Fruit fly (Drosophila melanogaster) whole organism, embryonic: ENCODE results near the gene RpL28.

ENCODE experiments used
- Atf3 ChIP-seq: fragments of 200-800 bp; sonication (Bioruptor generic); optimal IDR thresholded peaks from 3 replicates; lab custom pipeline; 2016; ENCODE audit warnings: missing biosample characterization, missing genetic modification characterization
- CG10274 ChIP-seq: fragments of 200-800 bp; sonication (Bioruptor generic); optimal IDR thresholded peaks from 3 replicates; lab custom pipeline; 2017; ENCODE audit warnings: missing biosample characterization, mild to moderate bottlenecking, missing genetic modification characterization
- CG10462 ChIP-seq: fragments of 200-800 bp; sonication (Bioruptor generic); optimal IDR thresholded peaks from 2 replicates; lab custom pipeline; 2016; ENCODE audit warnings: missing biosample characterization, missing genetic modification characterization
- CG11093 ChIP-seq: fragments of 200-800 bp; sonication (Bioruptor generic); IDR thresholded peaks from 3 replicates; pipeline ENCODE4 v1.3.6; 2022; ENCODE audit warnings: missing biosample characterization, missing genetic modification characterization
- CG12659 ChIP-seq: fragments of 200-800 bp; sonication (Bioruptor generic); optimal IDR thresholded peaks from 3 replicates; lab custom pipeline; 2017; ENCODE audit warnings: mild to moderate bottlenecking, missing biosample characterization, missing genetic modification reagents, missing genetic modification characterization
- CG13424 ChIP-seq: fragments of 200-800 bp; sonication (Bioruptor generic); optimal IDR thresholded peaks from 2 replicates; lab custom pipeline; 2019; ENCODE audit warnings: missing biosample characterization, mild to moderate bottlenecking, missing genetic modification characterization, moderate library complexity
- CG14860 ChIP-seq: fragments of 200-800 bp; sonication (Bioruptor generic); IDR thresholded peaks from 3 replicates; pipeline ENCODE4 v1.3.6; 2022; ENCODE audit warnings: missing biosample characterization, missing genetic modification characterization; ENCODE audit not compliant: partially characterized antibody
- CG14965 ChIP-seq: fragments of 200-800 bp; sonication (Bioruptor generic); optimal IDR thresholded peaks from 2 replicates; lab custom pipeline; 2016; ENCODE audit warnings: missing biosample characterization, missing genetic modification characterization, borderline replicate concordance
- CG15073 ChIP-seq: fragments of 200-800 bp; sonication (Bioruptor generic); optimal IDR thresholded peaks from 2 replicates; lab custom pipeline; 2016; ENCODE audit warnings: missing biosample characterization, missing genetic modification characterization
- CG16863 ChIP-seq: fragments of 200-800 bp; sonication (Bioruptor generic); optimal IDR thresholded peaks from 3 replicates; lab custom pipeline; 2016; ENCODE audit warnings: missing biosample characterization, missing genetic modification characterization
- CG17385 ChIP-seq: fragments of 200-800 bp; sonication (Bioruptor generic); optimal IDR thresholded peaks from 3 replicates; lab custom pipeline; 2018; ENCODE audit warnings: missing biosample characterization, mild to moderate bottlenecking, missing genetic modification characterization
- CG17612 ChIP-seq: fragments of 200-800 bp; sonication (Bioruptor generic); IDR thresholded peaks from 2 replicates; pipeline ENCODE4 v1.3.6; 2022; ENCODE audit warnings: missing biosample characterization, missing genetic modification characterization
- CG18599 ChIP-seq: fragments of 200-800 bp; sonication (Bioruptor generic); optimal IDR thresholded peaks from 3 replicates; lab custom pipeline; 2017; ENCODE audit warnings: missing biosample characterization, missing genetic modification characterization, mild to moderate bottlenecking, moderate library complexity, missing genetic modification reagents
- CG2199 ChIP-seq: fragments of 200-800 bp; sonication (Bioruptor generic); IDR thresholded peaks from 3 replicates; pipeline ENCODE4 v1.3.6; 2022; ENCODE audit warnings: missing biosample characterization, missing genetic modification characterization
- CG2712 ChIP-seq: fragments of 200-800 bp; optimal IDR thresholded peaks from 3 replicates; lab custom pipeline; 2019; ENCODE audit warnings: missing biosample characterization, mild to moderate bottlenecking, missing genetic modification characterization, moderate library complexity
- CG3281 ChIP-seq: fragments of 200-800 bp; sonication (Bioruptor generic); optimal IDR thresholded peaks from 3 replicates; lab custom pipeline; 2017; ENCODE audit warnings: missing biosample characterization, mild to moderate bottlenecking, missing genetic modification characterization
- CG34422 ChIP-seq: fragments of 200-800 bp; sonication (Bioruptor generic); IDR thresholded peaks from 3 replicates; pipeline ENCODE4 v1.3.6; 2022; ENCODE audit warnings: missing biosample characterization, missing genetic modification characterization
- CG3847 ChIP-seq: fragments of 200-800 bp; sonication (Bioruptor generic); IDR thresholded peaks from 2 replicates; pipeline ENCODE4 v1.3.6; 2022; ENCODE audit warnings: missing biosample characterization, missing genetic modification characterization
- CG6654 ChIP-seq: fragments of 200-800 bp; sonication (Bioruptor generic); optimal IDR thresholded peaks from 2 replicates; lab custom pipeline; 2017; ENCODE audit warnings: missing biosample characterization, mild to moderate bottlenecking, missing genetic modification characterization
- CG6689 ChIP-seq: fragments of 200-800 bp; sonication (Bioruptor generic); IDR thresholded peaks from 2 replicates; pipeline ENCODE4 v1.3.6; 2022; ENCODE audit warnings: missing biosample characterization, missing genetic modification characterization
- CG7745 ChIP-seq: fragments of 200-800 bp; sonication (Bioruptor generic); optimal IDR thresholded peaks from 2 replicates; lab custom pipeline; 2018; ENCODE audit warnings: missing biosample characterization, mild to moderate bottlenecking, missing genetic modification characterization, moderate library complexity
- CG7987 ChIP-seq: fragments of 200-800 bp; sonication (Bioruptor generic); optimal IDR thresholded peaks from 2 replicates; lab custom pipeline; 2018; ENCODE audit warnings: missing biosample characterization, mild to moderate bottlenecking, missing genetic modification characterization, moderate library complexity
- CG8944 ChIP-seq: fragments of 200-800 bp; sonication (Bioruptor generic); optimal IDR thresholded peaks from 3 replicates; lab custom pipeline; 2016; ENCODE audit warnings: missing biosample characterization, missing genetic modification characterization
- CrebB ChIP-seq: fragments of 200-800 bp; sonication (Bioruptor generic); optimal IDR thresholded peaks from 3 replicates; lab custom pipeline; 2018; ENCODE audit warnings: missing biosample characterization, mild to moderate bottlenecking, missing genetic modification characterization
- Doc2 ChIP-seq: fragments of 200-800 bp; sonication (Bioruptor generic); IDR thresholded peaks from 2 replicates; pipeline ENCODE4 v1.3.6; 2022; ENCODE audit warnings: missing biosample characterization, missing genetic modification characterization
- E2f2 ChIP-seq: fragments of 200-800 bp; sonication (Bioruptor generic); IDR thresholded peaks from 2 replicates; pipeline ENCODE4 v1.3.6; 2022; ENCODE audit warnings: missing biosample characterization, missing genetic modification characterization
- Elba2 ChIP-seq: fragments of 200-800 bp; sonication (Bioruptor generic); optimal IDR thresholded peaks from 3 replicates; lab custom pipeline; 2016; ENCODE audit warnings: missing biosample characterization, missing genetic modification characterization
- HmgD ChIP-seq: fragments of 200-800 bp; sonication (Bioruptor generic); optimal IDR thresholded peaks from 3 replicates; lab custom pipeline; 2016; ENCODE audit warnings: missing biosample characterization, missing genetic modification characterization
- HmgZ ChIP-seq: fragments of 200-800 bp; sonication (Bioruptor generic); optimal IDR thresholded peaks from 2 replicates; lab custom pipeline; 2018; ENCODE audit warnings: missing biosample characterization, mild to moderate bottlenecking, missing genetic modification characterization
- Hr51 ChIP-seq, 2 experiments: fragments of 200-800 bp; sonication (Bioruptor generic); optimal IDR thresholded peaks; 2 replicates in 1 of 2; 3 replicates in 1 of 2; lab custom pipeline; 2016 to 2018; ENCODE audit warnings: missing biosample characterization in 2 of 2, missing genetic modification characterization in 2 of 2, mild to moderate bottlenecking in 1 of 2, moderate library complexity in 1 of 2
- Jarid2 ChIP-seq: fragments of 200-800 bp; sonication (Bioruptor generic); optimal IDR thresholded peaks from 3 replicates; lab custom pipeline; 2017; ENCODE audit warnings: mild to moderate bottlenecking, missing biosample characterization, missing genetic modification reagents, missing genetic modification characterization
- Kr ChIP-seq: fragments of 200-800 bp; sonication (Bioruptor generic); optimal IDR thresholded peaks from 2 replicates; lab custom pipeline; 2017; ENCODE audit warnings: missing biosample characterization, mild to moderate bottlenecking, missing genetic modification characterization
- NC2α ChIP-seq: fragments of 200-800 bp; sonication (Bioruptor generic); optimal IDR thresholded peaks from 2 replicates; lab custom pipeline; 2016; ENCODE audit warnings: missing biosample characterization, missing genetic modification characterization
- Ptx1 ChIP-seq: fragments of 200-800 bp; sonication (Bioruptor generic); IDR thresholded peaks from 2 replicates; pipeline ENCODE4 v1.3.6; 2022; ENCODE audit warnings: missing biosample characterization, missing genetic modification characterization
- Side ChIP-seq: fragments of 200-800 bp; sonication (Bioruptor generic); optimal IDR thresholded peaks from 2 replicates; lab custom pipeline; 2016; ENCODE audit warnings: missing biosample characterization, missing genetic modification characterization
- Sin3A ChIP-seq: fragments of >200 bp; optimal IDR thresholded peaks from 2 replicates; lab custom pipeline; 2018
- Usf ChIP-seq: fragments of 200-800 bp; sonication (Bioruptor generic); optimal IDR thresholded peaks from 2 replicates; lab custom pipeline; 2017; ENCODE audit warnings: missing genotype, missing biosample characterization, missing genetic modification characterization
- Xbp1 ChIP-seq: fragments of 200-800 bp; sonication (Bioruptor generic); optimal IDR thresholded peaks from 3 replicates; lab custom pipeline; 2016; ENCODE audit warnings: missing biosample characterization, mild to moderate bottlenecking, missing genetic modification characterization
- abd-A ChIP-seq: fragments of 200-800 bp; sonication (Bioruptor generic); optimal IDR thresholded peaks from 3 replicates; lab custom pipeline; 2019; ENCODE audit warnings: missing biosample characterization, mild to moderate bottlenecking, missing genetic modification characterization, moderate library complexity
- ase ChIP-seq: fragments of 200-800 bp; sonication (Bioruptor generic); IDR thresholded peaks from 3 replicates; pipeline ENCODE4 v1.3.6; 2022; ENCODE audit warnings: missing biosample characterization, missing genetic modification characterization
- az2 ChIP-seq: fragments of 200-800 bp; sonication (Bioruptor generic); optimal IDR thresholded peaks from 3 replicates; lab custom pipeline; 2016; ENCODE audit warnings: missing biosample characterization, missing genetic modification characterization
- cad ChIP-seq: fragments of >200 bp; optimal IDR thresholded peaks from 2 replicates; lab custom pipeline; 2017; ENCODE audit warnings: missing biosample characterization, missing genetic modification characterization
- caup ChIP-seq: fragments of 200-800 bp; sonication (Bioruptor generic); optimal IDR thresholded peaks from 3 replicates; lab custom pipeline; 2017; ENCODE audit warnings: missing biosample characterization, mild to moderate bottlenecking, missing genetic modification characterization, moderate library complexity; ENCODE audit not compliant: severe bottlenecking
- kay ChIP-seq: fragments of 200-800 bp; sonication (Bioruptor generic); optimal IDR thresholded peaks from 2 replicates; lab custom pipeline; 2016; ENCODE audit warnings: missing biosample characterization, missing genetic modification characterization
- lbe ChIP-seq: fragments of 200-800 bp; sonication (Bioruptor generic); optimal IDR thresholded peaks from 2 replicates; lab custom pipeline; 2016; ENCODE audit warnings: missing biosample characterization, mild to moderate bottlenecking, missing genetic modification characterization
- nau ChIP-seq: fragments of 200-800 bp; sonication (Bioruptor generic); optimal IDR thresholded peaks from 3 replicates; lab custom pipeline; 2017; ENCODE audit warnings: missing biosample characterization, mild to moderate bottlenecking, missing genetic modification characterization, missing genetic modification reagents
- p53 ChIP-seq: fragments of 200-800 bp; sonication (Bioruptor generic); optimal IDR thresholded peaks from 2 replicates; lab custom pipeline; 2016; ENCODE audit warnings: missing biosample characterization, missing genetic modification characterization
- pb ChIP-seq: fragments of 200-800 bp; sonication (Bioruptor generic); optimal IDR thresholded peaks from 3 replicates; lab custom pipeline; 2016; ENCODE audit warnings: missing biosample characterization, missing genetic modification characterization
- rib ChIP-seq: fragments of 200-800 bp; sonication (Bioruptor generic); IDR thresholded peaks from 2 replicates; pipeline ENCODE4 v1.3.6; 2022; ENCODE audit warnings: missing biosample characterization, missing genetic modification characterization
- sqz ChIP-seq: fragments of 200-800 bp; sonication (Bioruptor generic); optimal IDR thresholded peaks from 3 replicates; lab custom pipeline; 2018; ENCODE audit warnings: missing biosample characterization, mild to moderate bottlenecking, missing genetic modification characterization
- sug ChIP-seq: fragments of 200-800 bp; optimal IDR thresholded peaks from 2 replicates; lab custom pipeline; 2019; ENCODE audit warnings: missing biosample characterization, mild to moderate bottlenecking, missing genetic modification characterization, moderate library complexity

The RpL28 gene

dm6 chr3L:3194059-3194458 is 28.7 kb downstream of the RpL28 start (continued):
- TF ChIP-seq Usf (GFP tag; lab: Kevin White, UChicago) (peak; percentile 39), Doc2 (GFP tag; lab: Robert Waterston, UW) (peak; percentile 73), CG16863 (GFP tag; lab: Kevin White, UChicago) (peak; percentile 66), ase (peak; percentile 88), Kr (GFP tag; lab: Kevin White, UChicago) (no peak), Hr51 (GFP tag; optimal IDR thresholded peaks at IDR 0.05; lab: Kevin White, UChicago) (peak; percentile 72 to 95), CG2199 (GFP tag; lab: Robert Waterston, UW) (peak; percentile 94), caup (GFP tag; lab: Kevin White, UChicago) (peak; percentile 94), CG14965 (no peak), sug (tag; lab: Kevin White, UChicago) (peak; percentile 75), CG3281 (GFP tag; lab: Kevin White, UChicago) (peak; percentile 93), p53 (GFP tag; lab: Kevin White, UChicago) (no peak), CG15073 (peak; percentile 76), CG10274 (peak; percentile 52), CG7987 (peak; percentile 89), CG3847 (GFP tag; lab: Robert Waterston, UW) (peak; percentile 88), CG10462 (GFP tag; lab: Kevin White, UChicago) (peak; percentile 80), HmgD (GFP tag; lab: Kevin White, UChicago) (no peak), Elba2 (GFP tag; lab: Kevin White, UChicago) (peak; percentile 55), CG12659 (GFP tag; lab: Kevin White, UChicago) (peak; percentile 93), Side (GFP tag; lab: Kevin White, UChicago) (peak; percentile 41), az2 (GFP tag; lab: Kevin White, UChicago) (peak; percentile 91), CrebB (peak; percentile 79), CG7745 (peak; percentile 56), CG14860 (GFP tag; lab: Robert Waterston, UW) (no peak), CG6689 (GFP tag; lab: Robert Waterston, UW) (peak; percentile 94), sqz (no peak), lbe (GFP tag; lab: Kevin White, UChicago) (peak; percentile 94), NC2α (GFP tag; lab: Kevin White, UChicago) (no peak), CG13424 (tag; lab: Kevin White, UChicago) (peak; percentile 93), Xbp1 (GFP tag; lab: Kevin White, UChicago) (peak; percentile 93), CG6654 (GFP tag; lab: Kevin White, UChicago) (peak; percentile 75), rib (peak; percentile 90), HmgZ (tag; lab: Kevin White, UChicago) (peak; percentile 92), CG17385 (peak; percentile 92), abd-A (tag; lab: Kevin White, UChicago) (peak; percentile 41), CG18599 (GFP tag; lab: Kevin White, UChicago) (peak; percentile 96), pb (GFP tag; lab: Kevin White, UChicago) (no peak), E2f2 (GFP tag; lab: Robert Waterston, UW) (peak; percentile 72), kay (GFP tag; lab: Kevin White, UChicago) (peak; percentile 80), CG2712 (peak; percentile 95), Atf3 (peak; percentile 4), Jarid2 (GFP tag; lab: Kevin White, UChicago) (peak; percentile 67), CG17612 (GFP tag; lab: Robert Waterston, UW) (peak; percentile 70), CG8944 (GFP tag; lab: Kevin White, UChicago) (peak; percentile 31), Sin3A (lab: Kevin White, UChicago) (no peak), nau (GFP tag; lab: Kevin White, UChicago) (peak; percentile 90), CG11093 (GFP tag; lab: Robert Waterston, UW) (peak; percentile 88), Ptx1 (GFP tag; lab: Robert Waterston, UW) (peak; percentile 95), cad (GFP tag; lab: Kevin White, UChicago) (no peak), CG34422 (GFP tag; lab: Robert Waterston, UW) (peak; percentile 97)
